Worm (Caenorhabditis elegans): ENCODE data around the gene serp-1.1.

serp-1.1 gene

ce11 chrX:15847543-15848087 is 6.2 kb downstream of the serp-1.1 start, which contains the start of gene F59F4.3:
Gene F59F4.3, minus strand, starts transcription at chrX:15847593.
- peak; percentile 9 for TF ChIP-seq hlh-30 (tag; optimal IDR thresholded peaks at IDR 0.05; ENCODE audit: insufficient read depth)
- TF ChIP-seq F49E8.2 (tag; optimal IDR thresholded peaks at IDR 0.05; ENCODE audit: borderline replicate concordance): no peak
- peak in 1 of 2 experiments; percentile 22 for TF ChIP-seq mdl-1 (tag; optimal IDR thresholded peaks at IDR 0.05)
- TF ChIP-seq daf-16 (GFP tag; optimal IDR thresholded peaks at IDR 0.05): no peak
- peak; percentile 19 for TF ChIP-seq daf-16 (tag; optimal IDR thresholded peaks at IDR 0.05)
- peak; percentile 40 for TF ChIP-seq dmd-6 (GFP tag; IDR thresholded peaks at IDR 0.05)
- TF ChIP-seq hlh-11 (tag; optimal IDR thresholded peaks at IDR 0.05): peak; percentile 3
- TF ChIP-seq nhr-28 (tag; optimal IDR thresholded peaks at IDR 0.05): peak; percentile 64
- no peak for TF ChIP-seq pha-4 (GFP tag; IDR thresholded peaks at IDR 0.05)
- no peak for TF ChIP-seq pha-4 (tag; optimal IDR thresholded peaks at IDR 0.05)
- TF ChIP-seq dve-1 (tag; optimal IDR thresholded peaks at IDR 0.05; ENCODE audit: insufficient read depth): peak; percentile 68

- TF ChIP-seq ceh-32 (tag; optimal IDR thresholded peaks at IDR 0.05; ENCODE audit: poor library complexity): no peak
- TF ChIP-seq lin-39 (tag; optimal IDR thresholded peaks at IDR 0.05): no peak
- no peak for TF ChIP-seq arid-1 (GFP tag; conservative IDR thresholded peaks at IDR 0.05)
Measured at ce11 chrX:15848867-15849266, 7.5 kb downstream of the serp-1.1 start.

ce11 chrX:15849397-15849935 is 8.1 kb downstream of the serp-1.1 start, which contains the start of gene acl-1:
Gene acl-1, plus strand, starts transcription at chrX:15849885.
- no peak for TF ChIP-seq zfp-2 (tag; optimal IDR thresholded peaks at IDR 0.05)
- TF ChIP-seq D1046.2 (GFP tag; IDR thresholded peaks at IDR 0.05): 0 out of 2 replicates have a peak, but pooled peaks have one; percentile 38
- no peak for TF ChIP-seq nhr-11 (tag; optimal IDR thresholded peaks at IDR 0.05)
- TF ChIP-seq egl-27 (tag; optimal IDR thresholded peaks at IDR 0.05): no peak
- TF ChIP-seq nhr-76 (tag; optimal IDR thresholded peaks at IDR 0.05): no peak
- TF ChIP-seq lim-7 (GFP tag; IDR thresholded peaks at IDR 0.05): no peak
- TF ChIP-seq aha-1 (tag): peak; percentile 92
- no peak for TF ChIP-seq nhr-237 (tag; optimal IDR thresholded peaks at IDR 0.05)
- no peak for TF ChIP-seq php-3 (GFP tag; IDR thresholded peaks at IDR 0.05)
- TF ChIP-seq pha-4 (GFP tag; IDR thresholded peaks at IDR 0.05): no peak
- no peak for TF ChIP-seq pha-4 (tag; optimal IDR thresholded peaks at IDR 0.05)
- no peak for TF ChIP-seq zag-1 (tag; optimal IDR thresholded peaks at IDR 0.05)
- TF ChIP-seq saeg-2 (GFP tag; IDR thresholded peaks at IDR 0.05): no peak
- no peak for TF ChIP-seq sdz-12 (GFP tag; optimal IDR thresholded peaks at IDR 0.05)
- TF ChIP-seq Y5F2A.4 (GFP tag; optimal IDR thresholded peaks at IDR 0.05): no peak
- TF ChIP-seq F37D6.2 (tag; optimal IDR thresholded peaks at IDR 0.05): peak; percentile 76
- TF ChIP-seq daf-16 (GFP tag; optimal IDR thresholded peaks at IDR 0.05): peak in 1 of 2 experiments; percentile 29
- TF ChIP-seq daf-16 (tag; optimal IDR thresholded peaks at IDR 0.05): no peak
- peak; percentile 47; the same call in 1 of the 2 replicates for TF ChIP-seq T26A8.4 (GFP tag; IDR thresholded peaks at IDR 0.05)
- TF ChIP-seq madf-9 (GFP tag; conservative IDR thresholded peaks at IDR 0.05): 0 out of 2 replicates have a peak, but pooled peaks have one; percentile 33
- TF ChIP-seq hlh-11 (tag; optimal IDR thresholded peaks at IDR 0.05): peak; percentile 65
- TF ChIP-seq mxl-2 (GFP tag; conservative IDR thresholded peaks at IDR 0.05): no peak
- TF ChIP-seq fos-1 (tag; optimal IDR thresholded peaks at IDR 0.05): no peak
- no peak for TF ChIP-seq attf-4 (tag; optimal IDR thresholded peaks at IDR 0.05)
- TF ChIP-seq arid-1 (GFP tag; conservative IDR thresholded peaks at IDR 0.05): no peak
- peak; percentile 73 for TF ChIP-seq fkh-10 (GFP tag; optimal IDR thresholded peaks at IDR 0.05)
- TF ChIP-seq spr-3 (GFP tag; optimal IDR thresholded peaks at IDR 0.05): peak; percentile 43
- peak; percentile 47 for TF ChIP-seq lin-15B (tag; optimal IDR thresholded peaks at IDR 0.05)
- peak; percentile 25 for TF ChIP-seq dve-1 (tag; optimal IDR thresholded peaks at IDR 0.05; ENCODE audit: insufficient read depth)
- no peak for TF ChIP-seq ama-1 (optimal IDR thresholded peaks at IDR 0.05)
- peak; percentile 31; the same call in 1 of the 2 replicates for TF ChIP-seq dmd-6 (GFP tag; IDR thresholded peaks at IDR 0.05)
- no peak for TF ChIP-seq tra-1 (GFP tag; IDR thresholded peaks at IDR 0.05)
- TF ChIP-seq F26F4.8 (GFP tag; conservative IDR thresholded peaks at IDR 0.05): no peak
- TF ChIP-seq mxl-3 (GFP tag; optimal IDR thresholded peaks at IDR 0.05): peak; percentile 26
- no peak for TF ChIP-seq pqm-1 (tag; optimal IDR thresholded peaks at IDR 0.05)
- peak in 1 of 2 experiments; percentile 43 for TF ChIP-seq unc-62 (GFP tag; optimal IDR thresholded peaks at IDR 0.05 in 1 of 2)
- TF ChIP-seq unc-62 (tag; optimal IDR thresholded peaks at IDR 0.05): no peak
- TF ChIP-seq jun-1 (tag; optimal IDR thresholded peaks at IDR 0.05): no peak
- TF ChIP-seq nhr-111 (GFP tag; optimal IDR thresholded peaks at IDR 0.05): no peak
- TF ChIP-seq ctbp-1 (GFP tag; IDR thresholded peaks at IDR 0.05): no peak

Measured in whole organism, L4 larva.